Worm (Caenorhabditis elegans): ENCODE results near the gene C03B1.13.

- TF ChIP-seq ama-1 (optimal IDR thresholded peaks at IDR 0.05) (no peak), hlh-30 (tag; optimal IDR thresholded peaks at IDR 0.05; ENCODE audit: insufficient read depth) (peak; percentile 42), mep-1 (tag; optimal IDR thresholded peaks at IDR 0.05) (no peak), nhr-28 (tag; optimal IDR thresholded peaks at IDR 0.05) (peak; percentile 55), fos-1 (tag; optimal IDR thresholded peaks at IDR 0.05) (no peak), nhr-76 (tag; optimal IDR thresholded peaks at IDR 0.05) (no peak), unc-130 (GFP tag; optimal IDR thresholded peaks at IDR 0.05) (no peak), ZK546.5 (tag; optimal IDR thresholded peaks at IDR 0.05) (no peak), lin-13 (GFP tag; optimal IDR thresholded peaks at IDR 0.05) (no peak), zfp-3 (GFP tag; conservative IDR thresholded peaks at IDR 0.05) (no peak), nhr-237 (tag; optimal IDR thresholded peaks at IDR 0.05) (no peak), lir-3 (tag; optimal IDR thresholded peaks at IDR 0.05) (no peak)
These were observed 17.0 kb downstream of the C03B1.13 start for ce11 chrX:6320887-6321286.
